Worm (Caenorhabditis elegans) whole organism, L3 larva: ENCODE results near the gene Y67D8C.22.

Experiments
- R02D3.7 ChIP-seq: fragments of 150-350 bp; optimal IDR thresholded peaks from 2 replicates; lab custom pipeline; 2014; ENCODE audit warnings: missing biosample characterization, missing genetic modification characterization
- ZK546.5 ChIP-seq: sonication (generic microtip); optimal IDR thresholded peaks from 2 replicates; lab custom pipeline; 2017; ENCODE audit warnings: missing biosample characterization, missing genetic modification characterization
- ama-1 ChIP-seq: fragments of 150-350 bp; optimal IDR thresholded peaks from 2 replicates; lab custom pipeline; 2018
- ceh-16 ChIP-seq: sonication (generic microtip); optimal IDR thresholded peaks from 2 replicates; lab custom pipeline; 2017; ENCODE audit warnings: missing biosample characterization, missing genetic modification characterization
- ceh-82 ChIP-seq: fragments of 150-350 bp; optimal IDR thresholded peaks from 2 replicates; lab custom pipeline; 2014; ENCODE audit warnings: missing biosample characterization, missing genetic modification characterization
- daf-12 ChIP-seq: fragments of 150-350 bp; optimal IDR thresholded peaks from 2 replicates; lab custom pipeline; 2014; ENCODE audit warnings: missing biosample characterization, missing genetic modification reagents, missing genetic modification characterization
- egl-27 ChIP-seq: sonication (generic microtip); optimal IDR thresholded peaks from 4 replicates; lab custom pipeline; 2017; ENCODE audit warnings: missing biosample characterization, missing genetic modification reagents, missing genetic modification characterization
- elt-1 ChIP-seq: fragments of 150-350 bp; optimal IDR thresholded peaks from 2 replicates; lab custom pipeline; 2014; ENCODE audit warnings: missing biosample characterization, missing genetic modification characterization
- elt-3 ChIP-seq, 3 experiments: fragments of 150-350 bp in 1 of 3; sonication (generic microtip) in 2 of 3; optimal IDR thresholded peaks; 2 replicates in 2 of 3; 4 replicates in 1 of 3; lab custom pipeline; 2014 to 2017; ENCODE audit warnings: missing biosample characterization in 3 of 3, missing genetic modification characterization in 3 of 3
- fkh-10 ChIP-seq: sonication (generic microtip); optimal IDR thresholded peaks from 2 replicates; lab custom pipeline; 2017; ENCODE audit warnings: missing biosample characterization, missing genetic modification reagents, missing genetic modification characterization
- fkh-2 ChIP-seq: fragments of 150-350 bp; optimal IDR thresholded peaks from 2 replicates; lab custom pipeline; 2014; ENCODE audit warnings: missing biosample characterization, missing genetic modification reagents, missing genetic modification characterization
- fos-1 ChIP-seq: fragments of 150-350 bp; optimal IDR thresholded peaks from 2 replicates; lab custom pipeline; 2014; ENCODE audit warnings: missing biosample characterization, missing genetic modification characterization
- hmg-11 ChIP-seq: sonication (generic microtip); optimal IDR thresholded peaks from 2 replicates; lab custom pipeline; 2016; ENCODE audit warnings: missing genetic modification characterization, missing compliant biosample characterization
- lin-15B ChIP-seq: fragments of 150-350 bp; optimal IDR thresholded peaks from 2 replicates; lab custom pipeline; 2014; ENCODE audit warnings: missing biosample characterization, missing genetic modification characterization
- lin-39 ChIP-seq: fragments of 150-350 bp; optimal IDR thresholded peaks from 2 replicates; lab custom pipeline; 2018; ENCODE audit warnings: missing biosample characterization, missing genetic modification reagents, missing genetic modification characterization
- mdl-1 ChIP-seq: fragments of 150-350 bp; optimal IDR thresholded peaks from 2 replicates; lab custom pipeline; 2014; ENCODE audit warnings: missing biosample characterization, missing genetic modification characterization
- mml-1 ChIP-seq: fragments of 150-350 bp; sonication (generic microtip); optimal IDR thresholded peaks from 3 replicates; lab custom pipeline; 2014; ENCODE audit warnings: missing biosample characterization, missing genetic modification characterization
- nfya-1 ChIP-seq: sonication (generic microtip); optimal IDR thresholded peaks from 2 replicates; lab custom pipeline; 2017; ENCODE audit warnings: missing genetic modification characterization, mild to moderate bottlenecking, missing compliant biosample characterization, antibody characterized with exemption, moderate library complexity; ENCODE audit not compliant: insufficient read depth
- nhr-11 ChIP-seq: fragments of 150-350 bp; optimal IDR thresholded peaks from 2 replicates; lab custom pipeline; 2014; ENCODE audit warnings: missing biosample characterization, missing genetic modification characterization
- nhr-12 ChIP-seq: fragments of 150-350 bp; optimal IDR thresholded peaks from 2 replicates; lab custom pipeline; 2014; ENCODE audit warnings: missing biosample characterization, missing genetic modification characterization
- nhr-23 ChIP-seq: fragments of 150-350 bp; optimal IDR thresholded peaks from 2 replicates; lab custom pipeline; 2014; ENCODE audit warnings: missing biosample characterization, missing genetic modification reagents, missing genetic modification characterization
- nhr-28 ChIP-seq: fragments of 150-350 bp; optimal IDR thresholded peaks from 2 replicates; lab custom pipeline; 2014; ENCODE audit warnings: missing biosample characterization, missing genetic modification characterization
- nhr-43 ChIP-seq: sonication (generic microtip); optimal IDR thresholded peaks from 2 replicates; lab custom pipeline; 2016; ENCODE audit warnings: mild to moderate bottlenecking, missing genetic modification characterization, missing compliant biosample characterization; ENCODE audit not compliant: poor library complexity, severe bottlenecking
- nhr-67 ChIP-seq: fragments of 150-350 bp; optimal IDR thresholded peaks from 2 replicates; lab custom pipeline; 2014; ENCODE audit warnings: missing biosample characterization, missing genetic modification characterization
- nhr-77 ChIP-seq: fragments of 150-350 bp; optimal IDR thresholded peaks from 2 replicates; lab custom pipeline; 2014; ENCODE audit warnings: missing biosample characterization, missing genetic modification characterization
- pqm-1 ChIP-seq: fragments of 150-350 bp; optimal IDR thresholded peaks from 2 replicates; lab custom pipeline; 2017; ENCODE audit warnings: missing biosample characterization, missing genetic modification characterization, inconsistent platforms
- sea-2 ChIP-seq: fragments of 150-350 bp; sonication (generic microtip); optimal IDR thresholded peaks from 4 replicates; lab custom pipeline; 2014; ENCODE audit warnings: missing biosample characterization, missing genetic modification reagents, missing genetic modification characterization
- skn-1 ChIP-seq: fragments of 150-350 bp; optimal IDR thresholded peaks from 2 replicates; lab custom pipeline; 2014; ENCODE audit warnings: missing biosample characterization, missing genetic modification characterization
- snpc-4 ChIP-seq: fragments of 150-350 bp; optimal IDR thresholded peaks from 2 replicates; lab custom pipeline; 2014; ENCODE audit warnings: missing biosample characterization, missing genetic modification characterization
- tbx-2 ChIP-seq: sonication (generic microtip); optimal IDR thresholded peaks from 2 replicates; lab custom pipeline; 2016; ENCODE audit warnings: mild to moderate bottlenecking, missing genetic modification characterization, missing compliant biosample characterization
- unc-39 ChIP-seq: sonication (generic microtip); optimal IDR thresholded peaks from 4 replicates; lab custom pipeline; 2017; ENCODE audit warnings: missing biosample characterization, missing genetic modification characterization
- ztf-11 ChIP-seq: fragments of 150-350 bp; optimal IDR thresholded peaks from 2 replicates; lab custom pipeline; 2014; ENCODE audit warnings: missing biosample characterization, missing genetic modification characterization
- ztf-4 ChIP-seq: fragments of 150-350 bp; optimal IDR thresholded peaks from 2 replicates; lab custom pipeline; 2014; ENCODE audit warnings: missing biosample characterization, missing genetic modification characterization

The Y67D8C.22 gene

DNA sequence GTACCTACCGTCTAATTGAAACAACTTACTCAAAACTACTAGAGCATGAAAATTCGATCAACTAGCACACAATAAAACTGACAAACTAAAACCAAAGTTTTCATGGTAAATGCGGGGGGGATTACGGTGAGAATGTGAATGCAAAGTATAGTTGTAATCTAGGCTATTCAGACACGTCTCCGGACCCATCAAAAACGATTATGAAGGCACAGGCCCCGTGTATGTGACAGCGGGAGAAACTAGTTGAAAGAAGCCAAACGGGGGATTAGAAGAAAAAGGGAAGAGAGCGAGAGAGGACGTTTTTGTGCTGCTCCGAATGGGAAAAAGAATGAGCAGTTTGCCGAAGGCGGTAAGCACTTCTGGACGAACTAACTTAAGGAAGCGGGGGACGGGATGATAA is 15.0 kb upstream of the Y67D8C.22 start:
- TF ChIP-seq lin-39 (tag; lab: Kevin White, UChicago) (peak; percentile 7), ZK546.5 (no peak)
- TF ChIP-seq, all 47 proteins: peak for 1

DNA sequence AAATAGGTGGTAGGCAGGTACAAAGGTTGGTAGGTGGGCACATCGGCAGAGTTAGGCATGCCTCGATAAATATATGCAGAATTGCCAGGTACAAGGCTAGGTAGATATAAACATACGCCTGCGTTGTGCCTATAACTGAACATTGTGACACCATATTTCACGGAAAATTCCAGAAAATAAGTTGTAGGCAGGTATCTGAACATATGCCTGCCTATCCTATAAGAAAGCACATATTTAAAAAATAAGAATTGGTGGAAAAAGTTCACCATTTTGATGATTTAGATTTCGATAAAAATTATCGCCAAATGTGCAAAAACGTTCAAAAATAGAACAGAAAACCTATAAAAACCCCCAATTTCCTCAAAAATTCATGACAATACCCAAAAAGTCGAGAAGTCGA is 13.5 kb upstream of the Y67D8C.22 start:
- TF ChIP-seq hmg-11 (tag; lab: Kevin White, UChicago) = no peak

DNA sequence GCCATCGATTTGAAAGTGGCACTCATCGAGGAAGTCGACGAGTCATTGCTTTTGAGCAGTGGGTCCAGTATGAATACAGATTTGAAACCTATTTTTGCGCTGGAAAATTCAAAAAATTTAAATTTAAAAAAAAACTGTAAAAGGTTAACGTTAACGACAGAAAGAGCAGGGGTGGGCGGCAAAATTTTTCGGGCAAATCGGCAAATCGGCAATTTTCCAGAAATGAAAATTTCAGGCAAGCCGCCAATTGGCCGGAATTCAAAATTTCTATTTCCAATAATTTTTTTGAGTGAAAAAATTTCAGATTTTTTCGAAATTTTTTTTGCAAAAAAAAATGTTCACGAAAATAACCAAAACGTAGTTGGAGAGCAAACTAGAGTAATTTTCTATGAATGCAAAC is 10.7 kb upstream of the Y67D8C.22 start, which contains the start of gene Y67D8C.9:
Gene Y67D8C.9 (minus strand): TSS at position 101 of the 400 bp plus-strand sequence.
- TF ChIP-seq R02D3.7 (no peak), lin-15B (no peak), egl-27 (no peak), fkh-2 (no peak), nhr-67 (tag; lab: Kevin White, UChicago) (no peak), nhr-11 (tag; lab: Kevin White, UChicago) (no peak), nhr-77 (tag; lab: Kevin White, UChicago) (no peak), ZK546.5 (no peak), skn-1 (tag; lab: Kevin White, UChicago) (no peak), elt-3 (tag; optimal IDR thresholded peaks at IDR 0.05; lab: Kevin White, UChicago) (no peak), daf-12 (tag; lab: Kevin White, UChicago) (no peak)

DNA sequence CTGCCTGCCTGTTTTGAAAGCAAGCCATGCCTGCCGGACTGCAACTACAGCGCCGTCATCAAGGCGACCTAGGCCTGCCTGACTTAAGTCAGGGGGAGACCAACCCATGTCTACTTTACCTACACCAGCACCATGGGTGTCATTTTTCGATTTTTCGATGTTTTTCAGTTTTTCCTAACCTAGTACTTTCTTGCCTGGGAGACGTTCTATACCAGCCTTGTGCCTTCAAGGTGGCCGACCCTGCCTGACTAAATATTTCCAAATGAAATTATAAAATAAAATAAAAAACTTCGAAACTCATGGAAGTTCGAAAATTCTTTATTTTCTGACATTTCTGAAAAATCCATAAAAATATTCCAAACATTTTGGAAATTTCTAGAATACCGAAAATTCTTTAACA is 695 bp upstream of the Y67D8C.22 start:
- no peak for TF ChIP-seq ceh-16 (tag; lab: Kevin White, UChicago)
- no peak for TF ChIP-seq pqm-1 (tag; lab: Kevin White, UChicago)
- TF ChIP-seq ama-1 (lab: Kevin White, UChicago) = no peak

DNA sequence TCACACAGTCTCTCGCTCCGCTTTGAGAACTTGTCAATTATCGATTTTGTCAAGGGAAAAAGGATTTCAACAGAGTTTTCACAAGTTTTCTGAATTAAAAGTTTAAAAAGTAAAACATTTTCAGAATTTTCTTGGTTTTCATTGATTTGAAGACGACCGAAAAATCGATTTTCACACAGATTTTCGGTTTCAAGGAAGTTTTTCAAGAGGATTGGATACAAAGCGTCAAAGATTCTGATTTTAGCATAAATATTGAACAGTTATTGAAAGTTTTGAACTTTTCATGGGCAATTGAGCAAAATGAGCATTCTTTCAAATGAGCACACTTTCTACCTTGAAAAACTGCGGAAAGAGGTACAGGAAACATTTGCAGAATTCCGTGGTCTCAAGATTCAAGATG is 4.1 kb downstream of the Y67D8C.22 start, which contains the start of gene Y67D8C.2:
Gene Y67D8C.2 (plus strand): TSS at position 301 of the 400 bp plus-strand sequence.
- TF ChIP-seq pqm-1 (tag; lab: Kevin White, UChicago) (no peak), nfya-1 (tag; lab: Kevin White, UChicago) (no peak), unc-39 (tag; lab: Kevin White, UChicago) (no peak), sea-2 (GFP tag; lab: Kevin White, UChicago) (no peak), ceh-82 (tag; lab: Kevin White, UChicago) (no peak), nhr-12 (tag; lab: Kevin White, UChicago) (no peak), fkh-10 (GFP tag; lab: Kevin White, UChicago) (no peak), ceh-16 (tag; lab: Kevin White, UChicago) (no peak), ama-1 (lab: Kevin White, UChicago) (no peak), nhr-43 (tag; lab: Kevin White, UChicago) (no peak), nhr-28 (tag; lab: Kevin White, UChicago) (no peak), elt-1 (tag; lab: Kevin White, UChicago) (no peak), mdl-1 (no peak)
- TF ChIP-seq, all 47 proteins: peak for 0

DNA sequence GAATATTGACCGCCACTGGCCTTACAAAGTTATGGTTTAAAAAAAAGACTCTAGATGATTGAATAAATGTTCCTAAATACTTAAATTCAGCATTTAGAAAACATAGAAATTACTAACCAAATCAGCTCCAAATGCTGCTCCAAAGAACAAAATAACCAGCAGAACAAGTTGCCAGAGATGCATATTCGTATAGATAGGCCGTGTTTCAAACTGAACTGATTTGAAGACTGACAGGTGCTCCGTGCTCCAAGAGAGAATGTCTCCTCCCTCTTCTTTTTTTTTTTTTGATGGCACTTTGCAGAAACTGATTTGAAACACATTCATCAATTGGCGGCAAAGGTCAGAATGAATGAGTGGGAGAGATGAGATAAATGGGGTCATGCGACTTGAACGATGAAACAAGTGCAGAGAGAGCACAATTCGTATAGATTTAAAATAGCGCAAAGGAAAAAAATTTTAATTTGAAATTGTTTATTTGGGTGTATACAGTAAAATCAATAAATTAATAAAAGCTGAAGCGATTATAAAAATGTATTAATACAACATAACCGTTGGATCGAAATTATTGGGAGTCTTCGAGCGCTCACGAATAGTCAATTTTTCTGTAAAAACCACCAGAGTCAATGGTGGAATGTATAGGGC is 6.4 kb downstream of the Y67D8C.22 start, which contains the start of gene cpg-9:
Gene cpg-9 (minus strand): TSS at position 592 of the 642 bp plus-strand sequence.
- no peak for TF ChIP-seq ztf-4 (tag; lab: Kevin White, UChicago)
- peak; percentile 76 for TF ChIP-seq lin-39 (tag; lab: Kevin White, UChicago)

DNA sequence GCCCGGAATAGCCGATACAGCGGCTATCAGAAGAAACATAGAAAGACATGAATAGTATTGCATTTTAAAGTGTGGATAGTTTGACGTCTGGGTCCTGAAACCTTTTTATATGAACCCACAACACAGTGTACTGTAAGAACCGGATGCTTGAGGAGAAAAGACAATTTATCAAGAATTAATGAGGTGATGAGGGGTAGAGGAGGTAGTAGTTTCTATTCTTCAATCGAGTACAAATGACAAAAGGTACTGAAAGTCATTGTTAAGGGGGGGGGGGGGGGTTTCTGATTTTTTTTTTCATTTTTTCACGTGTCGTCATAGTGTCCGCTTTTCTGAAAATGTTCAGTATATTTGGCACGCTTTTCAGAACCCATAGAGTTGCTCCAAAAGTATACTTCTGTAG is 9.3 kb downstream of the Y67D8C.22 start, which contains the start of gene Y67D8C.7:
Gene Y67D8C.7 (minus strand): TSS at position 101 of the 400 bp plus-strand sequence.
- TF ChIP-seq nhr-11 (tag; lab: Kevin White, UChicago) (no peak), ztf-11 (tag; lab: Kevin White, UChicago) (no peak), fos-1 (tag; lab: Kevin White, UChicago) (no peak), tbx-2 (tag; lab: Kevin White, UChicago) (no peak), nhr-77 (tag; lab: Kevin White, UChicago) (no peak), R02D3.7 (no peak), ceh-82 (tag; lab: Kevin White, UChicago) (no peak), unc-39 (tag; lab: Kevin White, UChicago) (no peak), mml-1 (tag; lab: Kevin White, UChicago) (no peak), elt-3 (tag; optimal IDR thresholded peaks at IDR 0.05; lab: Kevin White, UChicago) (no peak), nhr-23 (tag; lab: Kevin White, UChicago) (no peak), snpc-4 (tag; lab: Kevin White, UChicago) (no peak)
- TF ChIP-seq, all 47 proteins: peak for 0
